Worm (Caenorhabditis elegans): ENCODE measurements around the gene F08D12.2.

The F08D12.2 gene

DNA sequence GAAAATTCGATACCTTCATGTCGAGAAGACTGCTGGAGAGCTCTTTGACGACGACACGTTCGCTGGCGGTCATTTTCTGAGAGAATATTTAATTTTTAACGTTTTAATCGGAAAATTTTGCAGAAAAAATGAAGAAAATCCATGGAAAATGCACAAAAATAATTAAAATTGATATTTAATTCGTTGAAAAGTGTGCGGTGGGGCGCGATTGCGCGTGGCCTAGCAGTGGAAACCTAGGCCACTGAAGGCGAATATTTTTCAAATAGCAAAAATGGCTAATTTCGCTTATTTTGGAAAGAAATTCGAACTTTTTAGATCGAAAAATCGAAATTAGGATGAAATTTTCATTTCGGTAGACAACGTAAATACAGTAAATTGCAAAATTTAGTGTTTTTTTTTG lies 28.9 kb upstream of the F08D12.2 start, which contains the start of gene F29A7.6:
Gene F29A7.6, minus strand, starts transcription at position 76 of the 400 bp plus-strand sequence.
- TF ChIP-seq nhr-48 (tag; optimal IDR thresholded peaks at IDR 0.05) (no peak), nhr-102 (tag; optimal IDR thresholded peaks at IDR 0.05) (no peak), dpl-1 (GFP tag; optimal IDR thresholded peaks at IDR 0.05) (peak; percentile 56), daf-16 (GFP tag; optimal IDR thresholded peaks at IDR 0.05) (no peak), daf-16 (tag; optimal IDR thresholded peaks at IDR 0.05) (no peak), dmd-6 (GFP tag; IDR thresholded peaks at IDR 0.05) (peak; percentile 50; the same call in 1 of the 2 replicates), dmd-9 (GFP tag; IDR thresholded peaks at IDR 0.05) (0 out of 2 replicates have a peak, but pooled peaks have one; percentile 26), ceh-62 (tag; optimal IDR thresholded peaks at IDR 0.05) (no peak), gei-8 (GFP tag; optimal IDR thresholded peaks at IDR 0.05) (no peak), ZK337.2 (GFP tag; IDR thresholded peaks at IDR 0.05) (peak; percentile 67; the same call in 1 of the 2 replicates), fos-1 (tag; optimal IDR thresholded peaks at IDR 0.05) (no peak), mep-1 (tag; optimal IDR thresholded peaks at IDR 0.05) (no peak), mdt-29 (GFP tag; IDR thresholded peaks at IDR 0.05) (no peak), hif-1 (tag; optimal IDR thresholded peaks at IDR 0.05) (peak in 1 of 2 experiments; percentile 80), zfp-2 (tag; optimal IDR thresholded peaks at IDR 0.05) (no peak), nhr-11 (tag; optimal IDR thresholded peaks at IDR 0.05) (peak; percentile 10), hlh-11 (tag; optimal IDR thresholded peaks at IDR 0.05) (peak; percentile 25), lin-15B (tag; optimal IDR thresholded peaks at IDR 0.05) (no peak), F10B5.3 (tag; optimal IDR thresholded peaks at IDR 0.05) (no peak), ceh-44 (GFP tag; IDR thresholded peaks at IDR 0.05) (no peak), ztf-7 (tag; optimal IDR thresholded peaks at IDR 0.05) (no peak), nhr-28 (tag; optimal IDR thresholded peaks at IDR 0.05) (peak; percentile 12), Y48G9A.11 (GFP tag; IDR thresholded peaks at IDR 0.05) (no peak), nhr-10 (tag; optimal IDR thresholded peaks at IDR 0.05) (no peak), lin-38 (GFP tag; IDR thresholded peaks at IDR 0.05) (peak; percentile 98), nhr-6 (tag; optimal IDR thresholded peaks at IDR 0.05) (peak; percentile 3), mes-2 (tag; optimal IDR thresholded peaks at IDR 0.05; ENCODE audit: poor library complexity, severe bottlenecking) (peak; percentile 97), duxl-1 (tag; optimal IDR thresholded peaks at IDR 0.05; ENCODE audit: poor library complexity) (no peak), F49E8.2 (tag; optimal IDR thresholded peaks at IDR 0.05; ENCODE audit: borderline replicate concordance) (peak; percentile 10), tra-1 (GFP tag; IDR thresholded peaks at IDR 0.05) (0 out of 2 replicates have a peak, but pooled peaks have one; percentile 6), rbr-2 (tag; optimal IDR thresholded peaks at IDR 0.05) (peak; percentile 49), madf-5 (GFP tag; IDR thresholded peaks at IDR 0.05) (no peak), unc-130 (GFP tag; optimal IDR thresholded peaks at IDR 0.05) (peak; percentile 69)

DNA sequence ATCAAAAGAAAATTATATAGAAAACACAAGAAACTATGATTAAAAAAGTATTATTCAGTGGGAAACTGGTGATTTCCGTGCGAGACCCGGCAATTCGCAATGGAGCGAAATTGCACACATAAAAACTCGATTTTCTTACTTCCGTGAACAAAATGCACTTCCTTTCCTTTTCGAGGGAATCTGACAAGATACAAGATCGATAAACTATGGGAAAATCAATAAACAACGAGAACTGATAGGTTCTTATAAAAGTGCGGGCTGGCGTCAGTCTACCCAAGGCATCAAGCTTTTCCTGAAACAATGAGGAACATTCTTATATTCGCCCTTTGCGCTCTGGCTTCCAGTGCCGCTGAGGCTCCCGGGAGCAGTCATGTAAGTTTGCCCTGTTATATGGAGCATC lies 28.5 kb upstream of the F08D12.2 start, which contains the start of gene F29A7.3:
Gene F29A7.3, plus strand, starts transcription at position 301 of the 400 bp plus-strand sequence.
- TF ChIP-seq Y105C5A.15 (GFP tag; IDR thresholded peaks at IDR 0.05) (no peak), lin-39 (tag; optimal IDR thresholded peaks at IDR 0.05) (no peak), nhr-77 (tag; optimal IDR thresholded peaks at IDR 0.05) (no peak), nhr-10 (tag; optimal IDR thresholded peaks at IDR 0.05) (no peak), mes-2 (tag; optimal IDR thresholded peaks at IDR 0.05; ENCODE audit: poor library complexity, severe bottlenecking) (no peak), F44E2.7 (GFP tag; IDR thresholded peaks at IDR 0.05) (no peak), skn-1 (tag; optimal IDR thresholded peaks at IDR 0.05) (no peak), vab-7 (GFP tag; IDR thresholded peaks at IDR 0.05) (no peak), ZK546.5 (tag; optimal IDR thresholded peaks at IDR 0.05) (no peak), nhr-102 (tag; optimal IDR thresholded peaks at IDR 0.05) (no peak), zfp-3 (GFP tag; conservative IDR thresholded peaks at IDR 0.05) (no peak), R02D3.7 (tag; optimal IDR thresholded peaks at IDR 0.05) (no peak)

Data from whole organism, L4 larva.